Fruit fly (Drosophila melanogaster): Measurements from ENCODE around the gene Pcyt2.
A peak's percentile ranks its signal among the peaks of the same experiment; 100 is the strongest.

The Pcyt2 gene

dm6 chr3L:1586266-1587054, 33.2 kb downstream of the Pcyt2 start (continued):
- TF ChIP-seq NFAT (GFP tag; IDR thresholded peaks at IDR 0.05) = 0 out of 2 replicates have a peak, but pooled peaks have one; percentile 19
- TF ChIP-seq org-1 (GFP tag; optimal IDR thresholded peaks at IDR 0.05) = no peak
- TF ChIP-seq btn (GFP tag; optimal IDR thresholded peaks at IDR 0.05) = no peak
- no peak for TF ChIP-seq luna (GFP tag; optimal IDR thresholded peaks at IDR 0.05)
- no peak for TF ChIP-seq dati (GFP tag; IDR thresholded peaks at IDR 0.05)
- no peak for TF ChIP-seq ERR (GFP tag; optimal IDR thresholded peaks at IDR 0.05)
- TF ChIP-seq CG14860 (GFP tag; IDR thresholded peaks at IDR 0.05; ENCODE audit: partially characterized antibody) = no peak; the same call in 2 of the 3 replicates
- TF ChIP-seq prd (optimal IDR thresholded peaks at IDR 0.05) = no peak
- TF ChIP-seq prd (GFP tag; IDR thresholded peaks at IDR 0.05) = no peak
- no peak for TF ChIP-seq CG3838 (GFP tag; optimal IDR thresholded peaks at IDR 0.05)
- peak; percentile 24 for TF ChIP-seq CG15514 (GFP tag; optimal IDR thresholded peaks at IDR 0.05)
- no peak for TF ChIP-seq pho (GFP tag; optimal IDR thresholded peaks at IDR 0.05)
- no peak for TF ChIP-seq pita (GFP tag; optimal IDR thresholded peaks at IDR 0.05)
- TF ChIP-seq CG2199 (GFP tag; IDR thresholded peaks at IDR 0.05) = peak; percentile 61; the same call in 1 of the 3 replicates
- TF ChIP-seq rib (GFP tag; IDR thresholded peaks at IDR 0.05) = peak; percentile 65
- peak; percentile 21 for TF ChIP-seq Abd-B (GFP tag; optimal IDR thresholded peaks at IDR 0.05)
- peak; percentile 69; the same call in 2 of the 3 replicates for TF ChIP-seq ci (GFP tag; IDR thresholded peaks at IDR 0.05)
- TF ChIP-seq CoRest (tag; optimal IDR thresholded peaks at IDR 0.05) = no peak
- no peak for TF ChIP-seq CG9437 (GFP tag; optimal IDR thresholded peaks at IDR 0.05)
- no peak for TF ChIP-seq ab (GFP tag; optimal IDR thresholded peaks at IDR 0.05)
- no peak for TF ChIP-seq ro (GFP tag; IDR thresholded peaks at IDR 0.05)
- no peak for TF ChIP-seq vnd (GFP tag; IDR thresholded peaks at IDR 0.05; ENCODE audit: partially characterized antibody)
- peak; percentile 44 for TF ChIP-seq Deaf1 (tag; optimal IDR thresholded peaks at IDR 0.05)
- TF ChIP-seq CG33557 (GFP tag; optimal IDR thresholded peaks at IDR 0.05) = no peak
- TF ChIP-seq tx (GFP tag; optimal IDR thresholded peaks at IDR 0.05) = no peak
- no peak for TF ChIP-seq sim (GFP tag; IDR thresholded peaks at IDR 0.05)
- no peak for TF ChIP-seq HmgZ (tag; optimal IDR thresholded peaks at IDR 0.05)
- TF ChIP-seq cato (GFP tag; optimal IDR thresholded peaks at IDR 0.05; ENCODE audit: borderline replicate concordance) = no peak
- TF ChIP-seq zfh2 (GFP tag; optimal IDR thresholded peaks at IDR 0.05) = no peak
- peak; percentile 9; the same call in 1 of the 2 replicates for TF ChIP-seq CG1024 (GFP tag; IDR thresholded peaks at IDR 0.05)
- TF ChIP-seq CG17359 (tag; optimal IDR thresholded peaks at IDR 0.05) = peak; percentile 14
- TF ChIP-seq CG10274 (GFP tag; optimal IDR thresholded peaks at IDR 0.05) = no peak
- TF ChIP-seq CG30403 (GFP tag; optimal IDR thresholded peaks at IDR 0.05) = no peak
- TF ChIP-seq dm (GFP tag; optimal IDR thresholded peaks at IDR 0.05) = no peak
- peak; percentile 68; the same call in 1 of the 2 replicates for TF ChIP-seq Drgx (GFP tag; IDR thresholded peaks at IDR 0.05)
- no peak for TF ChIP-seq tap (tag; optimal IDR thresholded peaks at IDR 0.05)
- TF ChIP-seq PHDP (tag; optimal IDR thresholded peaks at IDR 0.05) = no peak
- no peak for TF ChIP-seq CG1602 (GFP tag; optimal IDR thresholded peaks at IDR 0.05)
- TF ChIP-seq Jarid2 (GFP tag; optimal IDR thresholded peaks at IDR 0.05) = peak; percentile 98
- TF ChIP-seq ranshi (GFP tag; IDR thresholded peaks at IDR 0.05) = peak; percentile 8; the same call in 1 of the 2 replicates
- TF ChIP-seq gro (GFP tag; optimal IDR thresholded peaks at IDR 0.05) = peak; percentile 20
- TF ChIP-seq ase (GFP tag; IDR thresholded peaks at IDR 0.05) = no peak
- TF ChIP-seq kah (GFP tag; optimal IDR thresholded peaks at IDR 0.05) = peak; percentile 33
- no peak for TF ChIP-seq danr (GFP tag; IDR thresholded peaks at IDR 0.05)
- TF ChIP-seq Opbp (GFP tag; IDR thresholded peaks at IDR 0.05; ENCODE audit: partially characterized antibody) = peak; percentile 55; the same call in 1 of the 3 replicates
- TF ChIP-seq NC2α (GFP tag; optimal IDR thresholded peaks at IDR 0.05) = no peak
- no peak for TF ChIP-seq crc (GFP tag; optimal IDR thresholded peaks at IDR 0.05)
- TF ChIP-seq CG6272 (GFP tag; IDR thresholded peaks at IDR 0.05) = no peak
- no peak for TF ChIP-seq CG10431 (GFP tag; optimal IDR thresholded peaks at IDR 0.05)
- no peak for TF ChIP-seq nerfin-1 (tag; optimal IDR thresholded peaks at IDR 0.05)

All from whole organism, embryonic.